Worm (Caenorhabditis elegans) whole organism, early embryonic: ENCODE measurements around the gene C24H12.1.

Source experiments
- B0310.2 ChIP-seq: sonication (generic microtip); optimal IDR thresholded peaks from 2 replicates; lab custom pipeline; 2016; ENCODE audit warnings: mild to moderate bottlenecking, missing genetic modification characterization, missing compliant biosample characterization
- F13C5.2 ChIP-seq: sonication (generic microtip); optimal IDR thresholded peaks from 2 replicates; lab custom pipeline; 2017; ENCODE audit warnings: mild to moderate bottlenecking, missing genetic modification characterization, inconsistent platforms, missing compliant biosample characterization
- aly-1 ChIP-seq: sonication (generic microtip); optimal IDR thresholded peaks from 2 replicates; lab custom pipeline; 2016; ENCODE audit warnings: missing genetic modification characterization, missing compliant biosample characterization
- ama-1 ChIP-seq: fragments of 150-350 bp; optimal IDR thresholded peaks from 2 replicates; lab custom pipeline; 2014
- ceh-13 ChIP-seq: fragments of 200-800 bp; sonication (Bioruptor generic); optimal IDR thresholded peaks from 2 replicates; lab custom pipeline; 2018; ENCODE audit warnings: mild to moderate bottlenecking, missing genetic modification characterization, missing compliant biosample characterization
- flt-1 ChIP-seq: fragments of 200-800 bp; sonication (Bioruptor generic); IDR thresholded peaks from 2 replicates; pipeline ENCODE4 v1.3.6; 2022; ENCODE audit warnings: missing genetic modification characterization, missing compliant biosample characterization
- hmbx-1 ChIP-seq: sonication (generic microtip); optimal IDR thresholded peaks from 2 replicates; lab custom pipeline; 2016; ENCODE audit warnings: mild to moderate bottlenecking, missing genetic modification characterization, missing compliant biosample characterization
- pes-1 ChIP-seq: fragments of 200-800 bp; sonication (Bioruptor generic); IDR thresholded peaks from 2 replicates; pipeline ENCODE4 v1.3.6; 2022; ENCODE audit warnings: missing genetic modification reagents, missing genetic modification characterization, missing compliant biosample characterization
- scrt-1 ChIP-seq: fragments of 200-800 bp; sonication (Bioruptor generic); IDR thresholded peaks from 2 replicates; pipeline ENCODE4 v1.3.6; 2022; ENCODE audit warnings: missing genetic modification characterization, missing compliant biosample characterization
- sea-1 ChIP-seq: fragments of 200-800 bp; sonication (Bioruptor generic); conservative IDR thresholded peaks from 2 replicates; pipeline ENCODE4 v1.3.6; 2022; ENCODE audit warnings: missing genetic modification characterization, missing compliant biosample characterization
- tbx-37 ChIP-seq: fragments of 200-800 bp; sonication (Bioruptor generic); conservative IDR thresholded peaks from 2 replicates; pipeline ENCODE4 v1.3.6; 2022; ENCODE audit warnings: missing genetic modification reagents, missing genetic modification characterization, missing compliant biosample characterization

ce11 chrII:470375-470774, 29.2 kb downstream of the C24H12.1 start, which contains the start of gene tomm-22:
- no peak for TF ChIP-seq ama-1 (lab: Kevin White, UChicago)
- no peak for TF ChIP-seq scrt-1 (GFP tag; lab: Robert Waterston, UW)
- TF ChIP-seq B0310.2 (tag; lab: Kevin White, UChicago) = no peak
- no peak for TF ChIP-seq hmbx-1
- TF ChIP-seq flt-1 (GFP tag; lab: Robert Waterston, UW) = no peak
- no peak for TF ChIP-seq sea-1 (GFP tag; lab: Robert Waterston, UW)
- TF ChIP-seq aly-1 (tag; lab: Kevin White, UChicago) = no peak
- TF ChIP-seq ceh-13 (GFP tag; lab: Kevin White, UChicago) = no peak
- TF ChIP-seq pes-1 (GFP tag; lab: Robert Waterston, UW) = no peak
- no peak for TF ChIP-seq F13C5.2 (tag; lab: Kevin White, UChicago)
- TF ChIP-seq tbx-37 = no peak
